Worm (Caenorhabditis elegans) whole organism, L4/young adult: Measurements from ENCODE around the gene atgp-2.

Source experiments
- W03F9.2 ChIP-seq: fragments of 150-350 bp; optimal IDR thresholded peaks from 2 replicates; lab custom pipeline; 2014; ENCODE audit warnings: missing biosample characterization, missing genetic modification characterization
- dao-5 ChIP-seq: sonication (generic microtip); optimal IDR thresholded peaks from 2 replicates; lab custom pipeline; 2016; ENCODE audit warnings: missing genotype, missing genetic modification characterization, moderate library complexity, missing compliant biosample characterization
- him-1 ChIP-seq: sonication (generic microtip); optimal IDR thresholded peaks from 2 replicates; lab custom pipeline; 2016; ENCODE audit warnings: missing genotype, missing genetic modification reagents, missing genetic modification characterization, missing compliant biosample characterization

atgp-2 gene

DNA sequence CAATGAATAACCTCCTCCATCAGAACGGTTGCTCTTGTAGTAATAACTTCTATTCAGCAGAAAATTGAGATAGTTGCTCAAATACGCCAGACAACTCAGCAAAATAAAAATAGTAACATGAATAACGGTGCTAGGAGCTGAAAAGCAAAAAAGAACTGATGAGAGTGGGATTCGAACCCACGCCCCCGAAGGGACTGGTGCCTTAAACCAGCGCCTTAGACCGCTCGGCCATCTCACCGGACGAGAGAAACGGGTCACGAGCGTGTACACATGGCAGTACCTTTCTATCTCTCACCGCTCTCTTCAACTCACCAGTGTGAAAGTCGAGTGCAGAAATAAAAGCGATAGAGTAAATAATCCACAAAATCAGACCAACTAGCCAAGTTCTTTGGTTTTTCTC is 8.7 kb downstream of the atgp-2 start:
- TF ChIP-seq him-1 (tag; lab: Kevin White, UChicago) (no peak), dao-5 (tag; lab: Kevin White, UChicago) (peak; percentile 66), W03F9.2 (tag; lab: Kevin White, UChicago) (no peak)

DNA sequence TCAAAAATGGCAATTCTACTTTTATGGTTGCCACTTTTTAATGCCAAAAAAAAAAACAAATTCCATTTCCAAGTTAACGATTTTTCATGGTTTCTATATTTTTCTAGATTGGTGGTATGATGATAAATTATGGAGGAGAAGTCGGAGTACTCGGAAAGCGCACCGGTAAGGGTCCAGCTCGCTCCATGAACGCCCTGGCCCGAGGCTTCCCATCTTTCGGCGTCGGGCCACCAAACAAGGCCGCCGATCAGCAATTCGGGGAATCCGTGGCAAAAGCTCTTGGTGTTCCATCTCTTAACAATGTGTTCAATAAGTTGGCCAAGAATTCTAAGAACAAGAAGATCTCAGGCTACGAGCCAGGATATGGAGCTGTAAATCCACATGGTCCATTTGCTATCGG is 9.8 kb downstream of the atgp-2 start:
- TF ChIP-seq him-1 (tag; lab: Kevin White, UChicago) (no peak), dao-5 (tag; lab: Kevin White, UChicago) (no peak), W03F9.2 (tag; lab: Kevin White, UChicago) (no peak)

DNA sequence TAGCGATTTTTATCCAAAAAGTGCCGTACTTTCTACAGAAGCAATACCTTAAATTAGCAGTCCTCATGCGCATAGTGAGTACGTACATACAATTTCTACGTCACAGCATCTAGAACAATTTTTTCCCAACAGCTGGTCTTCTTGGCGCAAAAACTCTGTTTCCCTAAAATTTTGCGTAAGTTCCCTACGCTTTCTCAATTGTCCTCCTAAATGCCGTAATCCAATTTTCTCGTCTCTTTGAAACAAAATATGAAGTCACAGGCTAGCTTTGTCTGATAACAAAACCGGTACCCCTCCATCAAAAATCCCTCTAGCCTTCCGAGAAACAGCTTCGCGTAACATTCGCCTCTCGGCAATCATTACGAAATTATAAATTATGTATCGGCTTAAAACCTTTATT is 11.1 kb downstream of the atgp-2 start, which contains the start of gene C38C6.3:
C38C6.3 (plus strand) TSS at position 301 of the 400 bp plus-strand sequence.
- TF ChIP-seq him-1 (tag; lab: Kevin White, UChicago) (no peak), dao-5 (tag; lab: Kevin White, UChicago) (no peak), W03F9.2 (tag; lab: Kevin White, UChicago) (no peak)

DNA sequence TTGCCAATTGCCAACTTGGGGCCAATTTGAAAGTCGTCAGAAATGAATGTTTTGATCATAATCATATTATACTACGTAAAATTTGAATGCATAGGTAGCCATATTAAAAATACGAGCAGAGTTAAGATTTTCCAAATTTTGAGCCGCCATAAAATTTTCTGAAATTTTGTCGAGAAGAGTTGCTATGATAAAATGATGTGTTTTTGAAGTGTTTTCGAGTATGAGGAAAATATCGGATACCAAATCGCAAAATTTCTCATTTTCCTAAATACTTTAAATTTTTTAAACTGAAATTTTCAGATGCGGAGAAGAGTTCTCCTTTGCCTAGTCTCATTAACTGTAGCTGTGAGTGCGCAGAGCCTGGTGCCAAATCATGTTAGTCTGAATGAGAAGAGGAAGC is 16.6 kb downstream of the atgp-2 start, which contains the start of gene tag-297:
tag-297 (plus strand) TSS at position 301 of the 400 bp plus-strand sequence.
- TF ChIP-seq dao-5 (tag; lab: Kevin White, UChicago), result no peak
- no peak for TF ChIP-seq W03F9.2 (tag; lab: Kevin White, UChicago)
- no peak for TF ChIP-seq him-1 (tag; lab: Kevin White, UChicago)

DNA sequence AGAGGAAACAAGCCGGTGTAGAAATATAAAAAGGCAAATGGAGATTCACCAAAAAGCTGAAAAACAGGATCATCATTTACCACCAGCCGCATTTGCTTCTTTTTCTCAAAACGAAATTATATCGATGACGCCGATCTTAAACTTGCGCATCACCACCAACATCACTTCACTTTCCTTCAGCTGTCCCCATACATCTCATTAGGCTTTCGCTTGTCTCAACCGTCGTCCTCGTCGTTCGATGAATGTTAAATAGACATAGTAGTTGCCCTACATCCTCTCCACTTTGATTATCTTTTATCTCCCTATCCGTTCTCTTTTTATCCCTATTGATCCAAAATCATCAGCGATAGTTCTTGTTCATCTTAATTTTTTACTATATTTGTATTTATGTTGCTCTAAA is 17.0 kb downstream of the atgp-2 start:
- TF ChIP-seq him-1 (tag; lab: Kevin White, UChicago), result no peak
- no peak for TF ChIP-seq dao-5 (tag; lab: Kevin White, UChicago)
- no peak for TF ChIP-seq W03F9.2 (tag; lab: Kevin White, UChicago)

- TF ChIP-seq dao-5 (tag; lab: Kevin White, UChicago) (no peak), W03F9.2 (tag; lab: Kevin White, UChicago) (no peak), him-1 (tag; lab: Kevin White, UChicago) (no peak)
Measured at ce11 chrII:14622758-14623157, 21.1 kb downstream of the atgp-2 start, which contains the start of gene mltn-10. Gene mltn-10, plus strand, starts transcription at chrII:14623058.

DNA sequence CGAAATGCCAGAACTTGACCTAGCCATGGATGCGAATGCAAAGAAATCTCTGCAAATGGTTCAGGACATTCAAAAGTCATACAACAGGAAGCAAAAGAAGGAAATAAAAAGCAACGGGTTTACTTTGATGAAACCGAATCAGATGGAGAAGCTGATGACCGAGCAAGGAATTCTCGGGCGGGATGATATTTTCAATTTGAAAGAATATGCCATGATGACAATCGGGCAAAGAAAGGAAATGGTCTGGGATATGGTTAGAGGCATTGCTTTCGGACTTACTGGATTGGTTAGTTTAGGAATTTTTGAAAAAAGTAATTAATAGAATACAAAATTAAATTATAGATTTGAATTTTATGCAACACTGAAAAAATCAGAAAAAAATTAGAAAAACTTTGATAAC is 23.2 kb downstream of the atgp-2 start:
- TF ChIP-seq dao-5 (tag; lab: Kevin White, UChicago), result no peak
- TF ChIP-seq him-1 (tag; lab: Kevin White, UChicago), result no peak
- TF ChIP-seq W03F9.2 (tag; lab: Kevin White, UChicago), result no peak

- TF ChIP-seq W03F9.2 (tag; lab: Kevin White, UChicago) (no peak), dao-5 (tag; lab: Kevin White, UChicago) (no peak), him-1 (tag; lab: Kevin White, UChicago) (no peak)
Measured at ce11 chrII:14619806-14620205, 24.1 kb downstream of the atgp-2 start.

DNA sequence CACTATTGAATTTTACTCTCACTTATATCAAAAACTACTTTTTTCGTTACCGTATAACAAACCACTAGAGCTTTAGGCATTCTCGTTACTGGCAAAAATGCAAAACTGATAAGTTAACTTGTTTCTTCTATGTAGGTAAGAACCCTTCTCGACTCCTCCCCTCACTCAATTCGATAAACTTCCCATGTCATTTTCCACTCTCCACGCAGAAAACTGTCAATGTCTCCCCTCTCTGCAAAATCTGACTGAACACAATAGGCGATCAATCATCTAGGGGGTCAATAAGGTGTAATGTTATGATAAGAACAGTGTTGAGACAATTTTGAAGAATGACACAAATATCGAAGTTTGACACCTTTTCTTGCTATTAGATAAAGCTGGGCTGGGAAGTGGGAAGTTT is 25.1 kb downstream of the atgp-2 start:
- no peak for TF ChIP-seq him-1 (tag; lab: Kevin White, UChicago)
- TF ChIP-seq W03F9.2 (tag; lab: Kevin White, UChicago), result no peak
- no peak for TF ChIP-seq dao-5 (tag; lab: Kevin White, UChicago)

ce11 chrII:14618158-14618557 is 25.7 kb downstream of the atgp-2 start:
- TF ChIP-seq dao-5 (tag; lab: Kevin White, UChicago) (no peak), W03F9.2 (tag; lab: Kevin White, UChicago) (no peak), him-1 (tag; lab: Kevin White, UChicago) (no peak)

DNA sequence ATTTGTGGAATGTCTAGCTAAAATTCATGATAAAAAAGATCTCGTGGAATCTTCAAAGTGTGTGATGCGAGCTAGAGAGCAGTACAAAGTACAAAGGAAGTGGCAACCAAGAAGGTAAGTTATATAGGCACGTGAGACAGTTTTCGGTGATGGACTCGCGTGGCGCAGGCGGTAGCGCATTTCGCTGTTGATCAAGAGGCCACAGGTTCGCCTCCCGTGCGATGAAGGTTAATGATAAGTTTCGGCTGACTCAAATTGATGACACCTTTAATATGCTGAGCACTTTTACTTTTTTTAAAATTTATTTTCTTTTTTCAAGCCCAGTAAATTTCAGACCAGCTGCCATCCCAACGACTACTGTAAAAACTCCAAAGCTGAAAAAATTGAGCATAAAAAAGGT is 27.0 kb downstream of the atgp-2 start:
- TF ChIP-seq W03F9.2 (tag; lab: Kevin White, UChicago), result no peak
- peak; percentile 74 for TF ChIP-seq dao-5 (tag; lab: Kevin White, UChicago)

DNA sequence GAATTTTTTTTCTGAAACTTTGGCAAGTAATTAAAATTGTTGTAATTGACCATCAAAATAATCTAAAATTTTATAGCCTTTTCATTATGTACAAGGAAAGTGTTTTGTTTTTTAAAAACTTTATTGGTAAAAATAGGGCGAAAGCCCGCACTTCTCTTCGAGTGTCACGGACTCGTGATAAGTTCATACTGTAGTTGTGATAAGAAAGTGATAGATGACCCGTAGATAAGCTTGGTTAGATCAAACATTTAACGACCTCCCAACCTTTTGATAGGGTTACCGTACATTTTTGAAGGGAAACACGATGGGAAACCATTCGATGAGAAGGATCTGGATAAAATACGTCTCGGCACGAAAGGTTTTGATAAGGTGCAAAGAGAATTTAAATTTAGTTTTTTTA is 27.5 kb downstream of the atgp-2 start:
- TF ChIP-seq dao-5 (tag; lab: Kevin White, UChicago) (no peak), him-1 (tag; lab: Kevin White, UChicago) (no peak), W03F9.2 (tag; lab: Kevin White, UChicago) (no peak)

DNA sequence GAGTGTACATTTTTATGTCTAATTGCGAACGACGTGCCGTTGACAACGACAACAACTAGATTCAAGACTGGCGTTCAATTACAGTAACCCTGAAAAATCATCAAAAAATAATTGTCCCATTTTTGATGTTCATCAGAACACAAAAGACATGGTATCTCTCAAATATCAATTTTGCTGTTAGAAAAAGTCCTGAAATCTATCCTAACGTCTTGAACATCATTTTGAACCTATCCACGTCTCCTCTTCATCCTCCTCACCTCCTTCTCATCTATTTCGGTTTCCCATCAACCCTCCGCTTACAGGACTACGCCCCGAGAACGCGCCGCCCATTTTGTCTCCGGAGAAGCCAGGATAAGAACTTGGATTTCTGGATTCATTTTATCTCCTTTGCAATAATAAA is 28.1 kb downstream of the atgp-2 start, which contains the start of gene mltn-9:
mltn-9 (plus strand) TSS at position 301 of the 400 bp plus-strand sequence.
- TF ChIP-seq dao-5 (tag; lab: Kevin White, UChicago) (no peak), him-1 (tag; lab: Kevin White, UChicago) (no peak), W03F9.2 (tag; lab: Kevin White, UChicago) (no peak)

DNA sequence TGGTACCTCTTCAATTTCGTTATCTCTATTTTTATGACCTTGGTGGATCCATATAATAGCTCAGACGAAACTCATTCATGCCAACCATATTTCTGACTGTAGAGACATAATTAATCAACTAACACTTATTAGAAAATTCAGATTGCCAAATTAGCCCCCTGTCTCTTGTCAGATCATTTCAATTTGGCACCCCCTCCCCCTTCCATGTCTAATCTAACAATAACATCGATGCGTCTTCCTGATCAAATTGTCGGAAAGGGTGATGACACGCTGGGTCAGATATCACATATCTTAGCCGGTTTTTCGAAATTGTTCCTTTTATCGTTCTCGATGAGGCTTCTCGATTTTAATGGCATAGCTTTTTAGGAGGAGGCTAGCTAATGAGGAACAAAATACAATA is 32.6 kb downstream of the atgp-2 start:
- no peak for TF ChIP-seq W03F9.2 (tag; lab: Kevin White, UChicago)
- no peak for TF ChIP-seq dao-5 (tag; lab: Kevin White, UChicago)
- no peak for TF ChIP-seq him-1 (tag; lab: Kevin White, UChicago)
